Worm (Caenorhabditis elegans) whole organism, midembryonic: ENCODE results near the gene F41G3.3.

Experiments
- T22C8.4 ChIP-seq: fragments of 200-800 bp; sonication (Bioruptor generic); IDR thresholded peaks from 2 replicates; pipeline ENCODE4 v1.3.6; 2022; ENCODE audit warnings: missing genetic modification characterization, missing compliant biosample characterization
- flt-1 ChIP-seq: fragments of 200-800 bp; sonication (Bioruptor generic); IDR thresholded peaks from 2 replicates; pipeline ENCODE4 v1.3.6; 2022; ENCODE audit warnings: missing genetic modification characterization, missing compliant biosample characterization
- klf-2 ChIP-seq: fragments of 200-800 bp; sonication (Bioruptor generic); conservative IDR thresholded peaks from 2 replicates; pipeline ENCODE4 v1.3.6; 2022; ENCODE audit warnings: missing genetic modification reagents, missing genetic modification characterization, missing compliant biosample characterization

- TF ChIP-seq klf-2 (GFP tag; lab: Robert Waterston, UW) (no peak), T22C8.4 (GFP tag; lab: Robert Waterston, UW) (no peak), flt-1 (GFP tag; lab: Robert Waterston, UW) (no peak)
Measured at ce11 chrII:6749422-6749821, 6.9 kb upstream of the F41G3.3 start, which contains the start of gene F41G3.10.
